Worm (Caenorhabditis elegans) whole organism, L1 larva: ENCODE results near the gene F14B8.4.

Experiments used
- C04F5.9 ChIP-seq: sonication (generic microtip); optimal IDR thresholded peaks from 2 replicates; lab custom pipeline; 2016; ENCODE audit warnings: missing genetic modification characterization, missing compliant biosample characterization
- F16B12.6 ChIP-seq: fragments of 150-350 bp; optimal IDR thresholded peaks from 2 replicates; lab custom pipeline; 2014; ENCODE audit warnings: missing biosample characterization, missing genetic modification characterization
- aha-1 ChIP-seq: fragments of 150-350 bp; optimal IDR thresholded peaks from 2 replicates; lab custom pipeline; 2014; ENCODE audit warnings: missing biosample characterization, missing genetic modification characterization
- ama-1 ChIP-seq: fragments of 150-350 bp; optimal IDR thresholded peaks from 2 replicates; lab custom pipeline; 2014
- ceh-63 ChIP-seq: fragments of 200-800 bp; sonication (Bioruptor generic); optimal IDR thresholded peaks from 2 replicates; lab custom pipeline; 2018; ENCODE audit warnings: mild to moderate bottlenecking, missing genetic modification characterization, missing compliant biosample characterization
- ceh-82 ChIP-seq, 3 experiments: fragments of 150-350 bp in 1 of 3; sonication (generic microtip) in 2 of 3; optimal IDR thresholded peaks; 2 replicates each; lab custom pipeline; 2014 to 2017; ENCODE audit warnings: missing biosample characterization in 3 of 3, missing genetic modification characterization in 3 of 3
- ceh-90 ChIP-seq: sonication (generic microtip); optimal IDR thresholded peaks from 2 replicates; lab custom pipeline; 2016; ENCODE audit warnings: missing genetic modification characterization, missing compliant biosample characterization
- dsc-1 ChIP-seq: sonication (generic microtip); optimal IDR thresholded peaks from 2 replicates; lab custom pipeline; 2016; ENCODE audit warnings: mild to moderate bottlenecking, missing genetic modification characterization, missing compliant biosample characterization
- egl-27 ChIP-seq, 2 experiments: fragments of 150-350 bp in 1 of 2; sonication (generic microtip); optimal IDR thresholded peaks; 3 replicates each; lab custom pipeline; 2017 to 2018; ENCODE audit warnings: missing biosample characterization in 2 of 2, missing genetic modification characterization in 2 of 2, missing genetic modification reagents in 2 of 2
- elt-2 ChIP-seq: sonication (generic microtip); optimal IDR thresholded peaks from 2 replicates; lab custom pipeline; 2016; ENCODE audit warnings: missing genetic modification characterization, mild to moderate bottlenecking, inconsistent platforms, missing compliant biosample characterization, missing genetic modification reagents
- elt-3 ChIP-seq, 6 experiments: fragments of 150-350 bp in 1 of 6; sonication (generic microtip); optimal IDR thresholded peaks; 2 replicates each; lab custom pipeline; 2017 to 2018; ENCODE audit warnings: missing biosample characterization in 6 of 6, missing genetic modification characterization in 6 of 6, inconsistent platforms in 1 of 6
- fkh-10 ChIP-seq: sonication (generic microtip); optimal IDR thresholded peaks from 2 replicates; lab custom pipeline; 2017; ENCODE audit warnings: missing biosample characterization, missing genetic modification reagents, missing genetic modification characterization
- fkh-8 ChIP-seq: sonication (generic microtip); optimal IDR thresholded peaks from 2 replicates; lab custom pipeline; 2016; ENCODE audit warnings: mild to moderate bottlenecking, missing genetic modification characterization, missing compliant biosample characterization
- lin-13 ChIP-seq: fragments of 150-350 bp; optimal IDR thresholded peaks from 2 replicates; lab custom pipeline; 2014; ENCODE audit warnings: missing biosample characterization, missing genetic modification reagents, missing genetic modification characterization
- lin-14 ChIP-seq: fragments of 200-800 bp; sonication (Bioruptor generic); optimal IDR thresholded peaks from 2 replicates; lab custom pipeline; 2018; ENCODE audit warnings: mild to moderate bottlenecking, missing genetic modification characterization, moderate library complexity, missing compliant biosample characterization
- lin-35 ChIP-seq, 2 experiments: fragments of 150-350 bp; optimal IDR thresholded peaks; 2 replicates each; lab custom pipeline; 2014; ENCODE audit warnings: missing biosample characterization in 2 of 2, missing genetic modification characterization in 2 of 2, missing genetic modification reagents in 2 of 2
- lir-3 ChIP-seq: sonication (generic microtip); optimal IDR thresholded peaks from 2 replicates; lab custom pipeline; 2016; ENCODE audit warnings: mild to moderate bottlenecking, missing genetic modification characterization, moderate library complexity, missing compliant biosample characterization; ENCODE audit not compliant: poor library complexity
- mep-1 ChIP-seq: fragments of 150-350 bp; optimal IDR thresholded peaks from 2 replicates; lab custom pipeline; 2014; ENCODE audit warnings: missing biosample characterization, missing genetic modification characterization
- nhr-11 ChIP-seq: fragments of 150-350 bp; optimal IDR thresholded peaks from 2 replicates; lab custom pipeline; 2014; ENCODE audit warnings: missing biosample characterization, missing genetic modification characterization
- nhr-12 ChIP-seq: sonication (generic microtip); optimal IDR thresholded peaks from 2 replicates; lab custom pipeline; 2017; ENCODE audit warnings: missing biosample characterization, missing genetic modification characterization
- nhr-19 ChIP-seq: fragments of 200-800 bp; sonication (Bioruptor generic); conservative IDR thresholded peaks from 2 replicates; pipeline ENCODE4 v1.3.6; 2022; ENCODE audit warnings: missing genetic modification characterization, missing compliant biosample characterization
- nhr-237 ChIP-seq: fragments of 150-350 bp; optimal IDR thresholded peaks from 2 replicates; lab custom pipeline; 2014; ENCODE audit warnings: missing biosample characterization, missing genetic modification characterization
- nhr-47 ChIP-seq: sonication (generic microtip); optimal IDR thresholded peaks from 2 replicates; lab custom pipeline; 2016; ENCODE audit warnings: mild to moderate bottlenecking, missing genetic modification characterization, moderate library complexity, missing compliant biosample characterization
- nhr-76 ChIP-seq: sonication (generic microtip); optimal IDR thresholded peaks from 2 replicates; lab custom pipeline; 2017; ENCODE audit warnings: missing biosample characterization, missing genetic modification characterization
- nhr-84 ChIP-seq: sonication (generic microtip); optimal IDR thresholded peaks from 2 replicates; lab custom pipeline; 2017; ENCODE audit warnings: missing biosample characterization, missing genetic modification characterization
- nhr-90 ChIP-seq: sonication (generic microtip); optimal IDR thresholded peaks from 2 replicates; lab custom pipeline; 2016; ENCODE audit warnings: mild to moderate bottlenecking, missing genetic modification characterization, missing compliant biosample characterization; ENCODE audit not compliant: poor library complexity
- pag-3 ChIP-seq: sonication (generic microtip); optimal IDR thresholded peaks from 2 replicates; lab custom pipeline; 2017; ENCODE audit warnings: missing genetic modification characterization, mild to moderate bottlenecking, missing compliant biosample characterization, antibody characterized with exemption, borderline replicate concordance; ENCODE audit not compliant: insufficient read depth
- pqm-1 ChIP-seq: sonication (generic microtip); optimal IDR thresholded peaks from 3 replicates; lab custom pipeline; 2017; ENCODE audit warnings: missing biosample characterization, missing genetic modification characterization
- snpc-4 ChIP-seq: fragments of 150-350 bp; optimal IDR thresholded peaks from 2 replicates; lab custom pipeline; 2014; ENCODE audit warnings: missing biosample characterization, missing genetic modification characterization
- snu-23 ChIP-seq: sonication (generic microtip); optimal IDR thresholded peaks from 2 replicates; lab custom pipeline; 2016; ENCODE audit warnings: missing genetic modification characterization, missing compliant biosample characterization
- sox-4 ChIP-seq: sonication (generic microtip); optimal IDR thresholded peaks from 2 replicates; lab custom pipeline; 2016; ENCODE audit warnings: missing genetic modification characterization, missing compliant biosample characterization
- sup-37 ChIP-seq: fragments of 200-800 bp; sonication (Bioruptor generic); optimal IDR thresholded peaks from 2 replicates; lab custom pipeline; 2018; ENCODE audit warnings: mild to moderate bottlenecking, missing genetic modification characterization, missing compliant biosample characterization
- tbx-2 ChIP-seq: sonication (generic microtip); optimal IDR thresholded peaks from 2 replicates; lab custom pipeline; 2016; ENCODE audit warnings: missing genetic modification characterization, missing compliant biosample characterization
- unc-30 ChIP-seq: sonication (generic microtip); optimal IDR thresholded peaks from 2 replicates; lab custom pipeline; 2017; ENCODE audit warnings: missing biosample characterization, missing genetic modification characterization
- unc-98 ChIP-seq: fragments of 200-800 bp; sonication (Bioruptor generic); IDR thresholded peaks from 2 replicates; pipeline ENCODE4 v1.3.6; 2022; ENCODE audit warnings: missing genetic modification characterization, missing compliant biosample characterization
- vab-15 ChIP-seq: sonication (generic microtip); optimal IDR thresholded peaks from 2 replicates; lab custom pipeline; 2017; ENCODE audit warnings: missing genotype, mild to moderate bottlenecking, missing genetic modification characterization, missing compliant biosample characterization
- ztf-11 ChIP-seq, 2 experiments: sonication (generic microtip); optimal IDR thresholded peaks; 2 replicates each; lab custom pipeline; 2016 to 2017; ENCODE audit warnings: missing genetic modification characterization in 2 of 2, missing biosample characterization in 1 of 2, missing compliant biosample characterization in 1 of 2

The F14B8.4 gene

DNA sequence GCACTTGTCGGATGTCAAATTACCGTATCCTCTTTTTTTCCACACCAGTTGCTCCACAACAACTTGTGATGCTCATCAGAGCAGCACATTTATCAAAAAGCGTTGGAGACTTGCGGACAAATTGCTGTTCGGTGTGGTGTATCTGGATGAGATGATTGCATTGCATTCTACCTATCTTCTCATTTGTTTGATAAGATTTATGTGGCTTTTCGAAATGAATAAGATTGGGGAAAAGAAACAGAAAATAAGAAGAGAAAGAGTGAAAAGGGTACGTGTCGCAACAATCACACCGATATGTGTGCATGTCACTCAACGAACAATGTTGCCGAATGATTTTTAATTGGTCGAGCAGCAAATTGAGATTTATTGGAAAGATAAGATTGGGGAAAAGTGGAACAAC is 5.6 kb downstream of the F14B8.4 start (continued):
- no peak for TF ChIP-seq C04F5.9
- no peak for TF ChIP-seq ceh-63 (GFP tag; lab: Kevin White, UChicago)
- TF ChIP-seq sup-37 (GFP tag; lab: Kevin White, UChicago): no peak
- no peak for TF ChIP-seq snpc-4 (tag; lab: Kevin White, UChicago)
- TF ChIP-seq lir-3 (tag; lab: Kevin White, UChicago): no peak

DNA sequence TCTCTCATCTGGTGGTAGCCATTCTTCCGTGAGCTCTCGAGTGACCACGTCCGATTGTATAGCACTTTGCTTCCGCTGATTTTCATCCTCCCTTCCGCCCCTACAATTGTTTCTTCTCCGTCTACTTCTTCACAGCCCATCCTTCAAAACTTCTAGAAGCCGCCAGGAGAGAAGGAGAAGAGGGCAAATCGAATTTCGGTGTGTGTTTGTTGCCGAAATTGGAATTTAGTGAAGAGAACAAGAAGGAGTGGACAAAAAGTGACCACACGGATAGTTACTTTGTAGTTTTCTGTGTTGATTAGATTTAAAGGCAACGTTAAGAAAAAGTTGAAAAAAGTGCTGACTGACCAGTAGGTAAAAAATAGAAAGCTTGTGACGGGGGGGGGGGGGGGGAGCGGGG is 6.7 kb downstream of the F14B8.4 start:
- TF ChIP-seq lir-3 (tag; lab: Kevin White, UChicago) (no peak), lin-14 (GFP tag; lab: Kevin White, UChicago) (peak; percentile 55), elt-3 (tag; optimal IDR thresholded peaks at IDR 0.05; lab: Kevin White, UChicago) (no peak), fkh-10 (GFP tag; lab: Kevin White, UChicago) (peak; percentile 5)

DNA sequence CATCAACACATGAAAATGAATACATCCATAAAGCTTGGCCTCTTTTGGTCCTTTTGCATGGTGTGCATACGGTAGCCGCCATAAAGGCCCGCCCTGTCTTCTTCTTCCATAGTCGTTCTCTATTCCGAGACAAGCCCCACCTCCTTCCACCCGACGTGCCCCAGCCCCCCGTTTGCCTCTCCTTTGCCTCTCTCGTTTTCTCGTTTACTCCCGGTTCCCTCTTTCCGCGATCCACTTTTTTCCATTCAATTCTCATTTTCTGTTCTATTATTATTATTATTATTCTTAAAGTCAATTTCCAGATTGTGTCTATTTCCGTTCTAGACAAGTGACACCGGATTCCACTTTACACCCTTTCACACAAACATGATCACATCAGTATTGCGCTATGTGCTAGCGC is 10.4 kb downstream of the F14B8.4 start, which contains the start of gene unc-6:
Gene unc-6 (plus strand): TSS at position 301 of the 400 bp plus-strand sequence.
- no peak for TF ChIP-seq ama-1 (lab: Kevin White, UChicago)
- no peak for TF ChIP-seq unc-98 (GFP tag; lab: Robert Waterston, UW)
- TF ChIP-seq unc-30: no peak
- no peak for TF ChIP-seq F16B12.6
- no peak for TF ChIP-seq sup-37 (GFP tag; lab: Kevin White, UChicago)
- no peak for TF ChIP-seq nhr-19 (GFP tag; lab: Robert Waterston, UW)
- no peak for TF ChIP-seq ceh-82 (tag; optimal IDR thresholded peaks at IDR 0.05; lab: Kevin White, UChicago)
- TF ChIP-seq nhr-84 (tag; lab: Kevin White, UChicago): no peak
- TF ChIP-seq lin-35 (GFP tag; optimal IDR thresholded peaks at IDR 0.05; lab: Kevin White, UChicago): no peak
- TF ChIP-seq nhr-12 (tag; lab: Kevin White, UChicago): no peak
- TF ChIP-seq pqm-1 (tag; lab: Kevin White, UChicago): no peak
- TF ChIP-seq lin-13 (GFP tag; lab: Kevin White, UChicago): no peak
- no peak for TF ChIP-seq pag-3
- no peak for TF ChIP-seq nhr-237
- TF ChIP-seq nhr-76: no peak

DNA sequence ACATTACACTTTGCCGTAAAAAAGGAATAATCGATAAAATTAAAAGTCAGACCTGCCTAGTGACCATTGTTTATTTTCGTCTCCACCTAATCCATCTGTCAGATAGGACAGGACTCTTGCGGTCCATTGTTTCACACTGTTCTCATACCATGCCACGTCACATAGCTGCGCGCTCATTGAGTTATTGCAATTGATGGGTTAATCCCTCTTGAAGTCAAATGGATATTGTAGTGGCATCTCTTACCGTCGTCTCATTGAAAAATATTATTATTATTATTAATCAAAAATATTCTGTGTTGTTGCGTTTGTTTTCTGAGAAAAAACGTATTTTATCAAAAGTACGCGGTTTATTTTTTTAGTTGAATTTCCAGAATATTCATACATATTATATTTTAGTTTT is 11.5 kb downstream of the F14B8.4 start:
- no peak for TF ChIP-seq ceh-90
- no peak for TF ChIP-seq egl-27 (tag; optimal IDR thresholded peaks at IDR 0.05; lab: Kevin White, UChicago)
- TF ChIP-seq ztf-11 (tag; optimal IDR thresholded peaks at IDR 0.05; lab: Kevin White, UChicago): no peak
- TF ChIP-seq nhr-12 (tag; lab: Kevin White, UChicago): no peak
- TF ChIP-seq tbx-2: no peak
- TF ChIP-seq aha-1 (tag; lab: Kevin White, UChicago): no peak
- TF ChIP-seq nhr-47 (tag; lab: Kevin White, UChicago): no peak
- TF ChIP-seq vab-15 (tag; lab: Kevin White, UChicago): no peak
- TF ChIP-seq nhr-11 (tag; lab: Kevin White, UChicago): no peak
- TF ChIP-seq sox-4 (tag; lab: Kevin White, UChicago): no peak
- TF ChIP-seq snu-23: no peak
- TF ChIP-seq nhr-90 (tag; lab: Kevin White, UChicago): no peak
- no peak for TF ChIP-seq mep-1 (tag; lab: Kevin White, UChicago)

DNA sequence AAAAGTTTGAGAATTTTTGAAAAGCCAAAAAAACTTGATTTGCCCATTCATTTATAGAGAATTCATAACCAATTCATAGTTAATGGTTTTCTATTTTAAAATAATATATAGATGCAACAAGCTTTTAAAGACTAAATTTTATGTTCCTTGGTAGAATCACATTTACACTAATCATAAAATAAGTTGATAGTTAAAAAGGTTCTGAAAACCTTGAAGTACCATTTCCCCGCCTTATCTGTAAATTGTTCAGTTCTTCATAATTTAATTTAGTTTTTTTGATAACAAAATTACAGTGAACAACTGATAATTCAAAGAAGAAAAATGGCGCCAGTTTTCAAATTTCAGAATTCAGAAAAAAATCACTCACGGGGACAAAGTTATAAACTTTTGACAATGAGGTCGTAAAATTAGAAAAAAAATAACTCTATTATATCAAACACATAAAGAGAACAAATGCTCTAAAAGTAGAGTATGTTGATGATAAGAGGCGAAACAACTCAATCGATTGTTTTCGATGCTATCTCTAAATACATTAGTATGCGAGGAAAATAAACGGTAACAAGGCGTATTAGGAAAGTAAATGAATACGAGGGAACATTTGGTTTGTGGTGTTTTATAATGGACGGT is 14.4 kb downstream of the F14B8.4 start, which contains the start of gene F41C6.7:
Gene F41C6.7 (minus strand): TSS at position 51 of the 627 bp plus-strand sequence.
- no peak for TF ChIP-seq fkh-8 (tag; lab: Kevin White, UChicago)
- TF ChIP-seq dsc-1 (tag; lab: Kevin White, UChicago): no peak
- TF ChIP-seq mep-1 (tag; lab: Kevin White, UChicago): no peak
- TF ChIP-seq lin-13 (GFP tag; lab: Kevin White, UChicago): no peak
- TF ChIP-seq elt-2 (tag; lab: Kevin White, UChicago): peak; percentile 71
- no peak for TF ChIP-seq C04F5.9
- TF ChIP-seq nhr-11 (tag; lab: Kevin White, UChicago): no peak
- no peak for TF ChIP-seq nhr-19 (GFP tag; lab: Robert Waterston, UW)
- peak in 1 of 2 experiments; percentile 3 for TF ChIP-seq lin-35 (GFP tag; optimal IDR thresholded peaks at IDR 0.05; lab: Kevin White, UChicago)
- TF ChIP-seq, all 84 proteins: peak for 2
